Fruit fly (Drosophila melanogaster) whole organism, prepupa: ENCODE results near the gene ct.

ENCODE experiments used
- CG10631 ChIP-seq: fragments of 200-800 bp; sonication (Bioruptor generic); optimal IDR thresholded peaks from 2 replicates; lab custom pipeline; 2016; ENCODE audit warnings: missing biosample characterization, missing genetic modification characterization
- CG11762 ChIP-seq: fragments of 200-800 bp; sonication (Bioruptor generic); optimal IDR thresholded peaks from 3 replicates; lab custom pipeline; 2016; ENCODE audit warnings: missing biosample characterization, missing genetic modification characterization; ENCODE audit not compliant: insufficient read depth
- CG15336 ChIP-seq: fragments of 200-800 bp; sonication (Bioruptor generic); IDR thresholded peaks from 2 replicates; pipeline ENCODE4 v1.3.6; 2022; ENCODE audit warnings: missing biosample characterization, missing genetic modification characterization
- CG1621 ChIP-seq: fragments of 200-800 bp; sonication (Bioruptor generic); optimal IDR thresholded peaks from 3 replicates; lab custom pipeline; 2018; ENCODE audit warnings: missing biosample characterization, mild to moderate bottlenecking, missing genetic modification characterization
- CG16779 ChIP-seq: fragments of 200-800 bp; sonication (Bioruptor generic); optimal IDR thresholded peaks from 3 replicates; lab custom pipeline; 2017; ENCODE audit warnings: missing biosample characterization, mild to moderate bottlenecking, missing genetic modification characterization
- CG3032 ChIP-seq: fragments of 200-800 bp; optimal IDR thresholded peaks from 2 replicates; lab custom pipeline; 2019; ENCODE audit warnings: missing biosample characterization, mild to moderate bottlenecking, missing genetic modification characterization, moderate library complexity
- CG31627 ChIP-seq: fragments of 200-800 bp; sonication (Bioruptor generic); optimal IDR thresholded peaks from 3 replicates; lab custom pipeline; 2016; ENCODE audit warnings: missing biosample characterization, missing genetic modification characterization
- CG34406 ChIP-seq: fragments of 200-800 bp; sonication (Bioruptor generic); optimal IDR thresholded peaks from 3 replicates; lab custom pipeline; 2016; ENCODE audit warnings: missing biosample characterization, missing genetic modification characterization
- CG4318 ChIP-seq: fragments of 200-800 bp; sonication (Bioruptor generic); optimal IDR thresholded peaks from 3 replicates; lab custom pipeline; 2017; ENCODE audit warnings: missing biosample characterization, mild to moderate bottlenecking, missing genetic modification characterization
- CG6163 ChIP-seq: fragments of 200-800 bp; sonication (Bioruptor generic); IDR thresholded peaks from 3 replicates; pipeline ENCODE4 v1.3.6; 2022; ENCODE audit warnings: missing biosample characterization, missing genetic modification characterization
- CG6276 ChIP-seq: fragments of 200-800 bp; sonication (Bioruptor generic); optimal IDR thresholded peaks from 2 replicates; lab custom pipeline; 2017; ENCODE audit warnings: missing biosample characterization, mild to moderate bottlenecking, missing genetic modification characterization
- CG6792 ChIP-seq: fragments of 200-800 bp; sonication (Bioruptor generic); optimal IDR thresholded peaks from 3 replicates; lab custom pipeline; 2016; ENCODE audit warnings: missing biosample characterization, missing genetic modification characterization
- CG6808 ChIP-seq: fragments of 200-800 bp; sonication (Bioruptor generic); optimal IDR thresholded peaks from 3 replicates; lab custom pipeline; 2017; ENCODE audit warnings: missing biosample characterization, missing genetic modification characterization, mild to moderate bottlenecking, moderate library complexity, missing genetic modification reagents
- CG6854 ChIP-seq: fragments of 200-800 bp; sonication (Bioruptor generic); optimal IDR thresholded peaks from 2 replicates; lab custom pipeline; 2017; ENCODE audit warnings: missing biosample characterization, mild to moderate bottlenecking, missing genetic modification characterization
- CG8119 ChIP-seq: fragments of 200-800 bp; sonication (Bioruptor generic); IDR thresholded peaks from 3 replicates; pipeline ENCODE4 v1.3.6; 2022; ENCODE audit warnings: missing biosample characterization, missing genetic modification characterization
- CG8319 ChIP-seq: fragments of 200-800 bp; sonication (Bioruptor generic); optimal IDR thresholded peaks from 3 replicates; lab custom pipeline; 2016; ENCODE audit warnings: missing biosample characterization, missing genetic modification characterization
- CG9139 ChIP-seq: fragments of 200-800 bp; sonication (Bioruptor generic); optimal IDR thresholded peaks from 3 replicates; lab custom pipeline; 2017; ENCODE audit warnings: missing biosample characterization, mild to moderate bottlenecking, missing genetic modification characterization
- Eip78C ChIP-seq: fragments of 200-800 bp; sonication (Bioruptor generic); peaks from one replicate; lab custom pipeline; 2016; ENCODE audit warnings: missing biosample characterization, missing genetic modification characterization
- Eip93F ChIP-seq: fragments of 200-800 bp; sonication (Bioruptor generic); optimal IDR thresholded peaks from 2 replicates; lab custom pipeline; 2016; ENCODE audit warnings: missing biosample characterization, mild to moderate bottlenecking, missing genetic modification characterization
- Ets21C ChIP-seq: fragments of 200-800 bp; sonication (Bioruptor generic); optimal IDR thresholded peaks from 3 replicates; lab custom pipeline; 2016; ENCODE audit warnings: missing biosample characterization, missing genetic modification characterization
- Ets96B ChIP-seq: fragments of 200-800 bp; optimal IDR thresholded peaks from 2 replicates; lab custom pipeline; 2019; ENCODE audit warnings: missing biosample characterization, mild to moderate bottlenecking, missing genetic modification characterization, moderate library complexity
- Hr39 ChIP-seq: fragments of 200-800 bp; sonication (Bioruptor generic); optimal IDR thresholded peaks from 2 replicates; lab custom pipeline; 2016; ENCODE audit warnings: missing biosample characterization, missing genetic modification characterization
- Hr4 ChIP-seq: fragments of 200-800 bp; sonication (Bioruptor generic); optimal IDR thresholded peaks from 3 replicates; lab custom pipeline; 2016; ENCODE audit warnings: missing biosample characterization, missing genetic modification characterization
- Lpt ChIP-seq: fragments of 200-800 bp; sonication (Bioruptor generic); optimal IDR thresholded peaks from 3 replicates; lab custom pipeline; 2016; ENCODE audit warnings: missing biosample characterization, missing genetic modification characterization
- Met ChIP-seq: fragments of 200-800 bp; sonication (Bioruptor generic); optimal IDR thresholded peaks from 3 replicates; lab custom pipeline; 2016; ENCODE audit warnings: missing biosample characterization, missing genetic modification characterization
- OdsH ChIP-seq: fragments of 200-800 bp; sonication (Bioruptor generic); optimal IDR thresholded peaks from 3 replicates; lab custom pipeline; 2016; ENCODE audit warnings: missing biosample characterization, missing genetic modification characterization
- Smox ChIP-seq: fragments of 200-800 bp; sonication (Bioruptor generic); optimal IDR thresholded peaks from 3 replicates; lab custom pipeline; 2016; ENCODE audit warnings: missing biosample characterization, missing genetic modification characterization
- Sox102F ChIP-seq: fragments of 200-800 bp; sonication (Bioruptor generic); optimal IDR thresholded peaks from 2 replicates; lab custom pipeline; 2016; ENCODE audit warnings: missing biosample characterization, mild to moderate bottlenecking, missing genetic modification characterization
- Sox14 ChIP-seq: fragments of 200-800 bp; sonication (Bioruptor generic); optimal IDR thresholded peaks from 3 replicates; lab custom pipeline; 2016; ENCODE audit warnings: missing biosample characterization, missing genetic modification characterization
- acj6 ChIP-seq: fragments of 200-800 bp; sonication (Bioruptor generic); optimal IDR thresholded peaks from 3 replicates; lab custom pipeline; 2016; ENCODE audit warnings: missing biosample characterization, missing genetic modification characterization
- cyc ChIP-seq: fragments of 200-800 bp; sonication (Bioruptor generic); optimal IDR thresholded peaks from 3 replicates; lab custom pipeline; 2016; ENCODE audit warnings: missing biosample characterization, missing genetic modification characterization
- dsx ChIP-seq: fragments of 200-800 bp; optimal IDR thresholded peaks from 3 replicates; lab custom pipeline; 2019; ENCODE audit warnings: missing biosample characterization, mild to moderate bottlenecking, missing genetic modification characterization, moderate library complexity; ENCODE audit not compliant: poor library complexity, severe bottlenecking
- eg ChIP-seq: fragments of 200-800 bp; sonication (Bioruptor generic); IDR thresholded peaks from 3 replicates; pipeline ENCODE4 v1.3.6; 2022; ENCODE audit warnings: missing biosample characterization, missing genetic modification characterization
- esn ChIP-seq: fragments of 200-800 bp; sonication (Bioruptor generic); optimal IDR thresholded peaks from 2 replicates; lab custom pipeline; 2016; ENCODE audit warnings: missing biosample characterization, mild to moderate bottlenecking, missing genetic modification characterization, moderate library complexity
- fd85E ChIP-seq: fragments of 200-800 bp; sonication (Bioruptor generic); optimal IDR thresholded peaks from 3 replicates; lab custom pipeline; 2016; ENCODE audit warnings: missing biosample characterization, missing genetic modification characterization
- fkh ChIP-seq: fragments of 200-800 bp; sonication (Bioruptor generic); optimal IDR thresholded peaks from 3 replicates; lab custom pipeline; 2017; ENCODE audit warnings: missing biosample characterization, mild to moderate bottlenecking, missing genetic modification characterization, moderate library complexity
- lz ChIP-seq: fragments of 200-800 bp; sonication (Bioruptor generic); optimal IDR thresholded peaks from 3 replicates; lab custom pipeline; 2016; ENCODE audit warnings: missing biosample characterization, missing genetic modification characterization
- net ChIP-seq: fragments of 200-800 bp; sonication (Bioruptor generic); optimal IDR thresholded peaks from 3 replicates; lab custom pipeline; 2016; ENCODE audit warnings: missing biosample characterization, missing genetic modification characterization
- pdm3 ChIP-seq: fragments of 200-800 bp; sonication (Bioruptor generic); optimal IDR thresholded peaks from 3 replicates; lab custom pipeline; 2016; ENCODE audit warnings: missing biosample characterization, missing genetic modification characterization
- ss ChIP-seq, 2 experiments: fragments of 200-800 bp; sonication (Bioruptor generic); optimal IDR thresholded peaks; 2 replicates in 1 of 2; 3 replicates in 1 of 2; lab custom pipeline; 2017 to 2018; ENCODE audit warnings: mild to moderate bottlenecking in 2 of 2, missing biosample characterization in 2 of 2, missing genetic modification characterization in 2 of 2, moderate library complexity in 1 of 2
- svp ChIP-seq: fragments of 200-800 bp; sonication (Bioruptor generic); peaks from one replicate; lab custom pipeline; 2016; ENCODE audit warnings: missing biosample characterization, missing genetic modification characterization
- topi ChIP-seq: fragments of 200-800 bp; sonication (Bioruptor generic); optimal IDR thresholded peaks from 3 replicates; lab custom pipeline; 2016; ENCODE audit warnings: missing biosample characterization, missing genetic modification characterization
- vri ChIP-seq: fragments of 200-800 bp; sonication (Bioruptor generic); optimal IDR thresholded peaks from 3 replicates; lab custom pipeline; 2016; ENCODE audit warnings: missing biosample characterization, mild to moderate bottlenecking, missing genetic modification characterization

The ct gene

dm6 chrX:7704262-7705174 is 96.3 kb downstream of the ct start:
- TF ChIP-seq OdsH (peak; percentile 0), CG4318 (GFP tag; lab: Kevin White, UChicago) (no peak), Hr39 (GFP tag; lab: Kevin White, UChicago) (peak; percentile 25), lz (peak; percentile 6), esn (GFP tag; lab: Kevin White, UChicago) (no peak), topi (GFP tag; lab: Kevin White, UChicago) (peak; percentile 24), CG31627 (GFP tag; lab: Kevin White, UChicago) (no peak), Eip78C (GFP tag; lab: Kevin White, UChicago) (peak; percentile 74), CG6163 (GFP tag; lab: Robert Waterston, UW) (peak; percentile 7; the same call in 2 of the 3 replicates), vri (peak; percentile 36), Met (GFP tag; lab: Kevin White, UChicago) (peak; percentile 29), svp (GFP tag; lab: Kevin White, UChicago) (peak; percentile 71), dsx (GFP tag; lab: Kevin White, UChicago) (no peak), CG11762 (GFP tag; lab: Kevin White, UChicago) (no peak), Smox (GFP tag; lab: Kevin White, UChicago) (peak; percentile 10), fkh (GFP tag; lab: Kevin White, UChicago) (peak; percentile 48), Sox102F (GFP tag; lab: Kevin White, UChicago) (peak; percentile 41)
- TF ChIP-seq, all 60 proteins: peak for 12

- TF ChIP-seq CG31627 (GFP tag; lab: Kevin White, UChicago) (peak; percentile 89), OdsH (peak; percentile 94), Ets21C (GFP tag; lab: Kevin White, UChicago) (peak; percentile 87), lz (peak; percentile 94), CG9139 (GFP tag; lab: Kevin White, UChicago) (peak; percentile 80), CG34406 (GFP tag; lab: Kevin White, UChicago) (peak; percentile 93), Smox (GFP tag; lab: Kevin White, UChicago) (peak; percentile 94), CG6854 (GFP tag; lab: Kevin White, UChicago) (peak; percentile 70), acj6 (GFP tag; lab: Kevin White, UChicago) (peak; percentile 94), Eip78C (GFP tag; lab: Kevin White, UChicago) (peak; percentile 99), CG10631 (GFP tag; lab: Kevin White, UChicago) (peak; percentile 94), Hr4 (GFP tag; lab: Kevin White, UChicago) (peak; percentile 91), CG6276 (GFP tag; lab: Kevin White, UChicago) (peak; percentile 93), CG8119 (GFP tag; lab: Robert Waterston, UW) (peak; percentile 90), Ets96B (tag; lab: Kevin White, UChicago) (peak; percentile 92), eg (GFP tag; lab: Robert Waterston, UW) (peak; percentile 79), Lpt (GFP tag; lab: Kevin White, UChicago) (peak; percentile 91), topi (GFP tag; lab: Kevin White, UChicago) (peak; percentile 95), CG15336 (GFP tag; lab: Robert Waterston, UW) (peak; percentile 90), ss (GFP tag; optimal IDR thresholded peaks at IDR 0.05; lab: Kevin White, UChicago) (peak; percentile 83 to 95), cyc (peak; percentile 91), pdm3 (peak; percentile 95), CG8319 (GFP tag; lab: Kevin White, UChicago) (peak; percentile 92), CG16779 (tag; lab: Kevin White, UChicago) (peak; percentile 88), Sox102F (GFP tag; lab: Kevin White, UChicago) (peak; percentile 92), Eip93F (GFP tag; lab: Kevin White, UChicago) (peak; percentile 90), Sox14 (GFP tag; lab: Kevin White, UChicago) (peak; percentile 90), fd85E (GFP tag; lab: Kevin White, UChicago) (peak; percentile 41), net (peak; percentile 93), CG6792 (peak; percentile 92), CG4318 (GFP tag; lab: Kevin White, UChicago) (peak; percentile 94), CG6808 (GFP tag; lab: Kevin White, UChicago) (peak; percentile 86), vri (peak; percentile 78), dsx (GFP tag; lab: Kevin White, UChicago) (peak; percentile 99), CG3032 (tag; lab: Kevin White, UChicago) (peak; percentile 90), CG1621 (tag; lab: Kevin White, UChicago) (peak; percentile 80)
These were observed 97.2 kb downstream of the ct start for dm6 chrX:7705175-7706097.
